Worm (Caenorhabditis elegans): ENCODE measurements around the gene C18D1.2.
"Not testable (repeated sequence)": the region's sequence is repeated elsewhere in the genome, so short reads cannot be mapped to it uniquely, and the experiment has no call there.

The C18D1.2 gene

DNA sequence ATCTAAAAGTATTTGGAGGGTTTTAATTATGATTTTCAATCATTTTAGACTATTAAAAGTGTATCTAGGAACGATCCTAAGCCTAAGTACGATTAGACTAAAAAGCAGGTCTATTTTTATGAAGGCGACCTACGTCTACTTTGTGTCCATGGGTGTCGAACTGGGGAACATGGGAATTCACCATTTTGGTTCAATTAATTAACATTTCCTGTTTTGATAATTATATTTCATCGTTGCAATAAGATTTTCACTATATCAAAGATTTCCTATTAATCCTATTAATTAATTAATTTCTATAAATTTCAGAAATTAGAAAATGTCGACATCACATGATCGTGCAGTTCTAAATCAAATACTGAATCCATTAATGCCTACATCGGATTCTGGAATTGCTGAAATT, 26.9 kb upstream of the C18D1.2 start, which contains the start of gene ttc-36:
Gene ttc-36 (plus strand): TSS at position 301 of the 400 bp plus-strand sequence.
- TF ChIP-seq F44E2.7 (GFP tag; IDR thresholded peaks at IDR 0.05): no peak
- no peak for TF ChIP-seq D1046.2 (GFP tag; IDR thresholded peaks at IDR 0.05)
- no peak for TF ChIP-seq egl-27 (tag; optimal IDR thresholded peaks at IDR 0.05)
- TF ChIP-seq F37D6.2 (tag; optimal IDR thresholded peaks at IDR 0.05): no peak
- no peak for TF ChIP-seq ceh-32 (tag; optimal IDR thresholded peaks at IDR 0.05; ENCODE audit: poor library complexity)
- TF ChIP-seq R02D3.7 (tag; optimal IDR thresholded peaks at IDR 0.05): no peak
- TF ChIP-seq lin-15B (tag; optimal IDR thresholded peaks at IDR 0.05): no peak

DNA sequence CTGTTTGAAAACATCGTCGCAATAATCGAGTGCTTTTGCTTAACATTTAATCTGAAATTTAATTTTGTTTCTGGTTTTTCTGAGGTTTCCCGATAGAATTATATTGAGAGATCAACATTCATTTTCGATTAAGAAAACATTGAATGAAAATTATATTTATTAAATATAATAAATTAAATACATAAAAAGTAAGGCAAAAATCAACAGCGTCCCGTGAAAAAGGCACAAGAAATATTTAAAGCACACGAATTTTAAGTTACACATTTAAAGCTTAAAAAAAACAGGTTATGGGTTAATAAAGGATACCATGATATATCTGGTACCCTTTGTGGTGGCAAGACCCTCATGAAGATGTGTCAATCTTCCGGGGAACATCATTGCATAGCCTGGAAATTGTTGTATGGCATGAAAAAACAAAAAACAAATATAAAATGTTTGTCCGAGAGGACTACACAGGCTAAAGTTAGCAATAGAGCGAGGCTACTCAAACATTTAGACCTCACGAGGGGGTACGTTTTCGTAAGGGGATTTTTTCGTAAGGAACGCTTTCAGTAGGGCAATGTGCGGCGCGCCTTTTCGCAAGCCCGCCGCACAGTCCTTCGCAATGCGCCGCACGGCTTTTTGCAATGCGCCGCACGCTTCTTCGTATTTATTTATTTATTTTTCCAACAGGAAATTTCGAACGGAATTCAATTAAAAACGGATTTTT, 23.5 kb upstream of the C18D1.2 start, which contains the start of gene mtcu-2:
Gene mtcu-2 (minus strand): TSS at position 51 of the 709 bp plus-strand sequence.
- peak; percentile 82 for TF ChIP-seq dmd-8 (GFP tag; IDR thresholded peaks at IDR 0.05)
- TF ChIP-seq madf-5 (GFP tag; IDR thresholded peaks at IDR 0.05): peak; percentile 62 to 95; a peak in 2 of 4 replicates
- TF ChIP-seq Y48G9A.11 (GFP tag; IDR thresholded peaks at IDR 0.05): peak; percentile 96
- peak; percentile 56 for TF ChIP-seq mxl-3 (GFP tag; optimal IDR thresholded peaks at IDR 0.05)
- peak; percentile 56 for TF ChIP-seq F37D6.2 (tag; optimal IDR thresholded peaks at IDR 0.05)
- peak; percentile 66; the same call in 1 of the 2 replicates for TF ChIP-seq Y105C5A.15 (GFP tag; IDR thresholded peaks at IDR 0.05)
- TF ChIP-seq lin-1 (GFP tag; IDR thresholded peaks at IDR 0.05): peak; percentile 96
- peak; percentile 99 for TF ChIP-seq egl-43 (GFP tag; IDR thresholded peaks at IDR 0.05)
- peak; percentile 82; the same call in 1 of the 2 replicates for TF ChIP-seq mxl-2 (GFP tag; conservative IDR thresholded peaks at IDR 0.05)
- TF ChIP-seq ctbp-1 (GFP tag; IDR thresholded peaks at IDR 0.05): peak; percentile 98
- TF ChIP-seq tag-97 (GFP tag; IDR thresholded peaks at IDR 0.05): peak; percentile 94
- TF ChIP-seq F26F4.8 (GFP tag; conservative IDR thresholded peaks at IDR 0.05): 0 out of 2 replicates have a peak, but pooled peaks have one; percentile 31
- TF ChIP-seq nhr-48 (tag; optimal IDR thresholded peaks at IDR 0.05): peak; percentile 57
- TF ChIP-seq F44E2.7 (GFP tag; IDR thresholded peaks at IDR 0.05): peak; percentile 81
- TF ChIP-seq tra-1 (GFP tag; IDR thresholded peaks at IDR 0.05): peak; percentile 99
- TF ChIP-seq mdt-29 (GFP tag; IDR thresholded peaks at IDR 0.05): peak; percentile 96
- peak; percentile 95 for TF ChIP-seq snpc-1.2 (GFP tag; IDR thresholded peaks at IDR 0.05)
- peak; percentile 99 for TF ChIP-seq T26A8.4 (GFP tag; IDR thresholded peaks at IDR 0.05)
- peak; percentile 40 for TF ChIP-seq duxl-1 (tag; optimal IDR thresholded peaks at IDR 0.05; ENCODE audit: poor library complexity)
- peak; percentile 85 for TF ChIP-seq set-16 (GFP tag; IDR thresholded peaks at IDR 0.05)
- peak; percentile 94 for TF ChIP-seq php-3 (GFP tag; IDR thresholded peaks at IDR 0.05)
- peak; percentile 100 for TF ChIP-seq vab-7 (GFP tag; IDR thresholded peaks at IDR 0.05)
- peak; percentile 92; the same call in 1 of the 2 replicates for TF ChIP-seq daf-8 (GFP tag; IDR thresholded peaks at IDR 0.05)
- peak; percentile 98 for TF ChIP-seq dmd-6 (GFP tag; IDR thresholded peaks at IDR 0.05)
- peak; percentile 84 for TF ChIP-seq T20F7.1 (GFP tag; optimal IDR thresholded peaks at IDR 0.05)
- peak; percentile 65 to 90 for TF ChIP-seq lsy-2 (tag; optimal IDR thresholded peaks at IDR 0.05)
- TF ChIP-seq mep-1 (tag; optimal IDR thresholded peaks at IDR 0.05): peak; percentile 87
- peak; percentile 99 for TF ChIP-seq dmd-9 (GFP tag; IDR thresholded peaks at IDR 0.05)
- TF ChIP-seq nhr-77 (tag; optimal IDR thresholded peaks at IDR 0.05): peak; percentile 45
- peak; percentile 83 for TF ChIP-seq unc-130 (GFP tag; optimal IDR thresholded peaks at IDR 0.05)
- TF ChIP-seq pha-4 (GFP tag; IDR thresholded peaks at IDR 0.05): peak; percentile 98
- not testable (repeated sequence) for TF ChIP-seq pha-4 (tag; optimal IDR thresholded peaks at IDR 0.05)
- peak; percentile 94 for TF ChIP-seq mes-2 (tag; optimal IDR thresholded peaks at IDR 0.05; ENCODE audit: poor library complexity, severe bottlenecking)
- peak; percentile 32 for TF ChIP-seq F49E8.2 (tag; optimal IDR thresholded peaks at IDR 0.05; ENCODE audit: borderline replicate concordance)
- peak; percentile 80 for TF ChIP-seq nhr-11 (tag; optimal IDR thresholded peaks at IDR 0.05)
- TF ChIP-seq rbr-2 (tag; optimal IDR thresholded peaks at IDR 0.05): peak; percentile 81
- TF ChIP-seq Y75B8A.6 (GFP tag; IDR thresholded peaks at IDR 0.05): peak; percentile 93
- peak; percentile 97 for TF ChIP-seq saeg-2 (GFP tag; IDR thresholded peaks at IDR 0.05)
- peak; percentile 100 for TF ChIP-seq lin-38 (GFP tag; IDR thresholded peaks at IDR 0.05)
- peak; percentile 81 for TF ChIP-seq lin-13 (GFP tag; optimal IDR thresholded peaks at IDR 0.05)
- TF ChIP-seq dve-1 (tag; optimal IDR thresholded peaks at IDR 0.05; ENCODE audit: insufficient read depth): peak; percentile 58
- TF ChIP-seq nhr-41 (GFP tag; IDR thresholded peaks at IDR 0.05): peak; percentile 94
